Worm (Caenorhabditis elegans) whole organism, late embryonic: Measurements from ENCODE around the gene F41C3.2.

Source experiments
- ceh-31 ChIP-seq: sonication (generic microtip); optimal IDR thresholded peaks from 2 replicates; lab custom pipeline; 2016; ENCODE audit warnings: missing genetic modification characterization, missing compliant biosample characterization
- ceh-45 ChIP-seq: fragments of 200-800 bp; sonication (Bioruptor generic); IDR thresholded peaks from 2 replicates; pipeline ENCODE4 v1.3.6; 2022; ENCODE audit warnings: missing genetic modification reagents, missing genetic modification characterization, missing compliant biosample characterization
- ets-4 ChIP-seq: sonication (generic microtip); optimal IDR thresholded peaks from 2 replicates; lab custom pipeline; 2016; ENCODE audit warnings: missing genetic modification characterization, missing compliant biosample characterization
- hlh-13 ChIP-seq: fragments of 200-800 bp; sonication (Bioruptor generic); optimal IDR thresholded peaks from 2 replicates; lab custom pipeline; 2018; ENCODE audit warnings: mild to moderate bottlenecking, missing genetic modification characterization, missing compliant biosample characterization
- pax-1 ChIP-seq: fragments of 150-350 bp; optimal IDR thresholded peaks from 2 replicates; lab custom pipeline; 2014; ENCODE audit warnings: missing biosample characterization, missing genetic modification characterization
- pha-4 ChIP-seq: fragments of 150-350 bp; optimal IDR thresholded peaks from 2 replicates; lab custom pipeline; 2018; ENCODE audit warnings: missing biosample characterization, missing genetic modification reagents, missing genetic modification characterization
- pros-1 ChIP-seq: fragments of 150-350 bp; optimal IDR thresholded peaks from 2 replicates; lab custom pipeline; 2014; ENCODE audit warnings: missing biosample characterization, missing genetic modification reagents, missing genetic modification characterization

- TF ChIP-seq ets-4 (tag; lab: Kevin White, UChicago) (no peak), pax-1 (tag; lab: Kevin White, UChicago) (no peak), pha-4 (tag; lab: Kevin White, UChicago) (no peak), hlh-13 (GFP tag; lab: Kevin White, UChicago) (no peak), pros-1 (no peak), ceh-31 (no peak), ceh-45 (GFP tag; lab: Robert Waterston, UW) (no peak)
Observed at ce11 chrII:4703011-4703410, 46.8 kb upstream of the F41C3.2 start.
